Worm (Caenorhabditis elegans): ENCODE data around the gene C37C3.17.

The C37C3.17 gene

ce11 chrV:7854603-7855002 is 7.1 kb downstream of the C37C3.17 start, which contains the start of the genes C37C3.9 and C37C3.18 (continued):
- TF ChIP-seq lsy-27 (tag; optimal IDR thresholded peaks at IDR 0.05; ENCODE audit: borderline replicate concordance, insufficient read depth) = no peak
- TF ChIP-seq C06A6.2 (GFP tag; conservative IDR thresholded peaks at IDR 0.05) = no peak
- no peak for TF ChIP-seq mes-4 (tag; optimal IDR thresholded peaks at IDR 0.05)
- no peak for TF ChIP-seq F39B2.1 (GFP tag; IDR thresholded peaks at IDR 0.05)
- TF ChIP-seq attf-5 (GFP tag; optimal IDR thresholded peaks at IDR 0.05) = peak; percentile 65
- no peak for TF ChIP-seq attf-6 (GFP tag; IDR thresholded peaks at IDR 0.05)
- TF ChIP-seq lin-35 (GFP tag; optimal IDR thresholded peaks at IDR 0.05) = no peak
- TF ChIP-seq let-607 (tag; optimal IDR thresholded peaks at IDR 0.05) = peak; percentile 73 to 90
- 0 out of 2 replicates have a peak, but pooled peaks have one; percentile 11 for TF ChIP-seq Y53G8AR.9 (GFP tag; conservative IDR thresholded peaks at IDR 0.05)
- peak; percentile 74; the same call in 1 of the 2 replicates for TF ChIP-seq ekl-4 (GFP tag; IDR thresholded peaks at IDR 0.05)
- TF ChIP-seq snpc-3.4 (tag; optimal IDR thresholded peaks at IDR 0.05) = no peak
- TF ChIP-seq tbp1 (GFP tag; optimal IDR thresholded peaks at IDR 0.05) = peak; percentile 26
- TF ChIP-seq nhr-80 (tag; optimal IDR thresholded peaks at IDR 0.05) = peak; percentile 71
- TF ChIP-seq egrh-3 (GFP tag; IDR thresholded peaks at IDR 0.05) = 0 out of 2 replicates have a peak, but pooled peaks have one; percentile 27
- TF ChIP-seq snpc-1.1 (tag; optimal IDR thresholded peaks at IDR 0.05; ENCODE audit: insufficient read depth) = no peak
- peak; percentile 27 for TF ChIP-seq mel-28 (tag; optimal IDR thresholded peaks at IDR 0.05; ENCODE audit: borderline replicate concordance)
- peak; percentile 50 for TF ChIP-seq akir-1 (GFP tag; optimal IDR thresholded peaks at IDR 0.05)
- 0 out of 2 replicates have a peak, but pooled peaks have one; percentile 6 for TF ChIP-seq Y95B8A.8 (GFP tag; IDR thresholded peaks at IDR 0.05)
- no peak for TF ChIP-seq die-1 (tag; optimal IDR thresholded peaks at IDR 0.05)
- TF ChIP-seq B0336.3 (GFP tag; IDR thresholded peaks at IDR 0.05) = peak; percentile 70; the same call in 1 of the 2 replicates
- no peak for TF ChIP-seq ztf-26 (tag; optimal IDR thresholded peaks at IDR 0.05)
- TF ChIP-seq F49E8.2 (tag; optimal IDR thresholded peaks at IDR 0.05; ENCODE audit: insufficient read depth) = no peak
- TF ChIP-seq ZK185.1 (tag; optimal IDR thresholded peaks at IDR 0.05; ENCODE audit: poor library complexity, severe bottlenecking) = peak; percentile 12
- TF ChIP-seq madf-10 (tag; optimal IDR thresholded peaks at IDR 0.05) = no peak
- TF ChIP-seq xnd-1 (tag; optimal IDR thresholded peaks at IDR 0.05) = no peak
- peak; percentile 50 for TF ChIP-seq repo-1 (tag; optimal IDR thresholded peaks at IDR 0.05)
- TF ChIP-seq lin-40 (tag; optimal IDR thresholded peaks at IDR 0.05) = peak; percentile 48
- peak; percentile 86 for TF ChIP-seq nfyb-1 (GFP tag; IDR thresholded peaks at IDR 0.05)
- TF ChIP-seq K12H6.12 (tag; optimal IDR thresholded peaks at IDR 0.05) = peak; percentile 62
- TF ChIP-seq nhr-120 (GFP tag; IDR thresholded peaks at IDR 0.05) = no peak
- TF ChIP-seq D2030.7 (GFP tag; IDR thresholded peaks at IDR 0.05) = no peak
- no peak for TF ChIP-seq madf-3 (GFP tag; IDR thresholded peaks at IDR 0.05)
- peak; percentile 50; the same call in 1 of the 2 replicates for TF ChIP-seq let-526 (GFP tag; IDR thresholded peaks at IDR 0.05)
- TF ChIP-seq efl-1 (GFP tag; optimal IDR thresholded peaks at IDR 0.05) = no peak
- peak; percentile 82 for TF ChIP-seq dox-1 (GFP tag; IDR thresholded peaks at IDR 0.05)
- TF ChIP-seq lin-54 (GFP tag; optimal IDR thresholded peaks at IDR 0.05) = peak; percentile 33
- TF ChIP-seq hsf-1 (GFP tag; IDR thresholded peaks at IDR 0.05) = 0 out of 2 replicates have a peak, but pooled peaks have one; percentile 32
- TF ChIP-seq unc-62 (GFP tag; optimal IDR thresholded peaks at IDR 0.05) = no peak
- no peak for TF ChIP-seq ccch-3 (GFP tag; optimal IDR thresholded peaks at IDR 0.05)
- TF ChIP-seq cebp-1 (GFP tag; IDR thresholded peaks at IDR 0.05) = peak; percentile 90
- peak; percentile 97 for TF ChIP-seq cebp-1 (tag; optimal IDR thresholded peaks at IDR 0.05)
- peak; percentile 75 for TF ChIP-seq ceh-27 (GFP tag; optimal IDR thresholded peaks at IDR 0.05)
- no peak for TF ChIP-seq snpc-4 (GFP tag; optimal IDR thresholded peaks at IDR 0.05)
- peak; percentile 72 to 79 (median 76) for TF ChIP-seq snpc-4 (tag; optimal IDR thresholded peaks at IDR 0.05)
- TF ChIP-seq cebp-2 (GFP tag; IDR thresholded peaks at IDR 0.05) = no peak
- TF ChIP-seq ets-4 (GFP tag; optimal IDR thresholded peaks at IDR 0.05) = peak; percentile 21
- TF ChIP-seq unc-130 (GFP tag; optimal IDR thresholded peaks at IDR 0.05) = no peak
- no peak for TF ChIP-seq F33H1.4 (GFP tag; IDR thresholded peaks at IDR 0.05)

Data from whole organism, young adult.